Worm (Caenorhabditis elegans) whole organism, L2 larva: ENCODE measurements around the gene best-9.
A peak's percentile ranks its signal among the peaks of the same experiment; 100 is the strongest.

Experiments
- C34F6.9 ChIP-seq: fragments of 150-350 bp; optimal IDR thresholded peaks from 2 replicates; lab custom pipeline; 2014; ENCODE audit warnings: missing biosample characterization, missing genetic modification characterization
- F13H6.1 ChIP-seq: sonication (generic microtip); optimal IDR thresholded peaks from 2 replicates; lab custom pipeline; 2016; ENCODE audit warnings: missing genetic modification characterization, missing compliant biosample characterization
- R02D3.7 ChIP-seq: fragments of 150-350 bp; optimal IDR thresholded peaks from 2 replicates; lab custom pipeline; 2014; ENCODE audit warnings: missing biosample characterization, missing genetic modification characterization
- Y55F3AM.14 ChIP-seq: fragments of 200-800 bp; sonication (Bioruptor generic); optimal IDR thresholded peaks from 2 replicates; lab custom pipeline; 2018; ENCODE audit warnings: mild to moderate bottlenecking, missing genetic modification characterization, missing compliant biosample characterization
- ZK546.5 ChIP-seq: sonication (generic microtip); optimal IDR thresholded peaks from 2 replicates; lab custom pipeline; 2017; ENCODE audit warnings: missing biosample characterization, missing genetic modification characterization
- alr-1 ChIP-seq: fragments of 150-350 bp; optimal IDR thresholded peaks from 2 replicates; lab custom pipeline; 2014; ENCODE audit warnings: missing biosample characterization, missing genetic modification characterization
- aly-2 ChIP-seq: fragments of 150-350 bp; optimal IDR thresholded peaks from 2 replicates; lab custom pipeline; 2014; ENCODE audit warnings: missing biosample characterization, missing genetic modification characterization
- ama-1 ChIP-seq: fragments of 150-350 bp; optimal IDR thresholded peaks from 2 replicates; lab custom pipeline; 2018; ENCODE audit warnings: inconsistent platforms
- blmp-1 ChIP-seq: sonication (generic microtip); optimal IDR thresholded peaks from 2 replicates; lab custom pipeline; 2017; ENCODE audit warnings: missing genetic modification characterization, mild to moderate bottlenecking, missing compliant biosample characterization, antibody characterized with exemption, moderate library complexity; ENCODE audit not compliant: insufficient read depth
- ceh-16 ChIP-seq: fragments of 150-350 bp; optimal IDR thresholded peaks from 2 replicates; lab custom pipeline; 2014; ENCODE audit warnings: missing biosample characterization, missing genetic modification characterization
- ceh-82 ChIP-seq: fragments of 150-350 bp; optimal IDR thresholded peaks from 2 replicates; lab custom pipeline; 2014; ENCODE audit warnings: missing biosample characterization, missing genetic modification characterization
- crh-2 ChIP-seq: sonication (generic microtip); optimal IDR thresholded peaks from 2 replicates; lab custom pipeline; 2017; ENCODE audit warnings: missing biosample characterization, missing genetic modification characterization
- dmd-4 ChIP-seq: sonication (generic microtip); optimal IDR thresholded peaks from 2 replicates; lab custom pipeline; 2017; ENCODE audit warnings: missing biosample characterization, missing genetic modification characterization
- egl-27 ChIP-seq: sonication (generic microtip); optimal IDR thresholded peaks from 3 replicates; lab custom pipeline; 2017; ENCODE audit warnings: missing biosample characterization, missing genetic modification reagents, missing genetic modification characterization
- elt-1 ChIP-seq: fragments of 150-350 bp; optimal IDR thresholded peaks from 2 replicates; lab custom pipeline; 2014; ENCODE audit warnings: missing biosample characterization, missing genetic modification characterization
- fos-1 ChIP-seq: fragments of 150-350 bp; optimal IDR thresholded peaks from 2 replicates; lab custom pipeline; 2014; ENCODE audit warnings: missing biosample characterization, missing genetic modification characterization
- gmeb-1 ChIP-seq: fragments of 150-350 bp; optimal IDR thresholded peaks from 2 replicates; lab custom pipeline; 2014; ENCODE audit warnings: missing biosample characterization, missing genetic modification characterization
- lin-11 ChIP-seq: fragments of 150-350 bp; sonication (generic microtip); optimal IDR thresholded peaks from 2 replicates; lab custom pipeline; 2014; ENCODE audit warnings: missing biosample characterization, missing genetic modification characterization, inconsistent platforms, mixed read lengths
- lin-13 ChIP-seq: fragments of 150-350 bp; optimal IDR thresholded peaks from 2 replicates; lab custom pipeline; 2014; ENCODE audit warnings: missing biosample characterization, missing genetic modification reagents, missing genetic modification characterization
- lin-39 ChIP-seq: fragments of 150-350 bp; optimal IDR thresholded peaks from 2 replicates; lab custom pipeline; 2014; ENCODE audit warnings: missing biosample characterization, missing genetic modification reagents, missing genetic modification characterization
- lsy-2 ChIP-seq, 2 experiments: fragments of 150-350 bp in 1 of 2; sonication (generic microtip) in 1 of 2; optimal IDR thresholded peaks; 2 replicates each; lab custom pipeline; 2014 to 2017; ENCODE audit warnings: missing biosample characterization in 2 of 2, missing genetic modification characterization in 2 of 2
- mab-5 ChIP-seq: fragments of 150-350 bp; optimal IDR thresholded peaks from 2 replicates; lab custom pipeline; 2014; ENCODE audit warnings: missing biosample characterization, missing genetic modification characterization
- nhr-11 ChIP-seq: fragments of 150-350 bp; optimal IDR thresholded peaks from 2 replicates; lab custom pipeline; 2014; ENCODE audit warnings: missing biosample characterization, missing genetic modification characterization
- nhr-12 ChIP-seq: fragments of 150-350 bp; optimal IDR thresholded peaks from 2 replicates; lab custom pipeline; 2014; ENCODE audit warnings: missing biosample characterization, missing genetic modification characterization
- nhr-129 ChIP-seq: fragments of 150-350 bp; optimal IDR thresholded peaks from 2 replicates; lab custom pipeline; 2014; ENCODE audit warnings: missing biosample characterization, missing genetic modification characterization
- nhr-21 ChIP-seq: fragments of 150-350 bp; optimal IDR thresholded peaks from 2 replicates; lab custom pipeline; 2014; ENCODE audit warnings: missing biosample characterization, missing genetic modification characterization
- nhr-23 ChIP-seq: fragments of 150-350 bp; optimal IDR thresholded peaks from 2 replicates; lab custom pipeline; 2014; ENCODE audit warnings: missing biosample characterization, missing genetic modification reagents, missing genetic modification characterization
- nhr-237 ChIP-seq: fragments of 150-350 bp; optimal IDR thresholded peaks from 2 replicates; lab custom pipeline; 2014; ENCODE audit warnings: missing biosample characterization, missing genetic modification characterization
- nhr-6 ChIP-seq: fragments of 150-350 bp; optimal IDR thresholded peaks from 2 replicates; lab custom pipeline; 2014; ENCODE audit warnings: missing biosample characterization, missing genetic modification characterization
- sem-4 ChIP-seq: fragments of 150-350 bp; optimal IDR thresholded peaks from 2 replicates; lab custom pipeline; 2014; ENCODE audit warnings: missing biosample characterization, missing genetic modification reagents, missing genetic modification characterization
- sma-3 ChIP-seq: sonication (generic microtip); optimal IDR thresholded peaks from 2 replicates; lab custom pipeline; 2016; ENCODE audit warnings: missing genetic modification reagents, missing genetic modification characterization, missing compliant biosample characterization
- sma-9 ChIP-seq, 2 experiments: fragments of 150-350 bp in 1 of 2; sonication (generic microtip) in 1 of 2; optimal IDR thresholded peaks; 2 replicates each; lab custom pipeline; 2014 to 2016; ENCODE audit warnings: missing genetic modification characterization in 2 of 2, mild to moderate bottlenecking in 1 of 2, missing biosample characterization in 1 of 2, missing compliant biosample characterization in 1 of 2, missing genetic modification reagents in 1 of 2, moderate library complexity in 1 of 2
- snpc-4 ChIP-seq: fragments of 150-350 bp; optimal IDR thresholded peaks from 2 replicates; lab custom pipeline; 2014; ENCODE audit warnings: missing biosample characterization, missing genetic modification characterization
- unc-39 ChIP-seq: fragments of 150-350 bp; optimal IDR thresholded peaks from 2 replicates; lab custom pipeline; 2014; ENCODE audit warnings: missing biosample characterization, missing genetic modification characterization
- unc-55 ChIP-seq: fragments of 150-350 bp; sonication (generic microtip); optimal IDR thresholded peaks from 3 replicates; lab custom pipeline; 2014; ENCODE audit warnings: missing biosample characterization, missing genetic modification reagents, missing genetic modification characterization
- zag-1 ChIP-seq: fragments of 150-350 bp; optimal IDR thresholded peaks from 2 replicates; lab custom pipeline; 2014; ENCODE audit warnings: missing biosample characterization, missing genetic modification characterization
- ztf-1 ChIP-seq: fragments of 200-800 bp; sonication (Bioruptor generic); conservative IDR thresholded peaks from 2 replicates; pipeline ENCODE4 v1.3.6; 2022; ENCODE audit warnings: missing genetic modification characterization, missing compliant biosample characterization
- ztf-11 ChIP-seq: sonication (generic microtip); optimal IDR thresholded peaks from 2 replicates; lab custom pipeline; 2017; ENCODE audit warnings: missing biosample characterization, missing genetic modification characterization
- ztf-4 ChIP-seq: fragments of 150-350 bp; optimal IDR thresholded peaks from 2 replicates; lab custom pipeline; 2014; ENCODE audit warnings: missing biosample characterization, missing genetic modification characterization

Gene best-9

ce11 chrIV:6576728-6577101 is 16.2 kb downstream of the best-9 start (continued):
- TF ChIP-seq ztf-1 (GFP tag; lab: Robert Waterston, UW) = no peak
- TF ChIP-seq lsy-2 (tag; optimal IDR thresholded peaks at IDR 0.05; lab: Kevin White, UChicago) = peak in 1 of 2 experiments; percentile 52
- TF ChIP-seq crh-2 (tag; lab: Kevin White, UChicago) = peak; percentile 56
- TF ChIP-seq zag-1 = no peak
- TF ChIP-seq nhr-11 (tag; lab: Kevin White, UChicago) = no peak
- TF ChIP-seq aly-2 = no peak
- TF ChIP-seq C34F6.9 (tag; lab: Kevin White, UChicago) = peak; percentile 40
- TF ChIP-seq ZK546.5 (tag; lab: Kevin White, UChicago) = no peak
- TF ChIP-seq sma-3 = peak; percentile 59
- no peak for TF ChIP-seq nhr-23 (tag; lab: Kevin White, UChicago)
- no peak for TF ChIP-seq nhr-6 (tag; lab: Kevin White, UChicago)
- peak; percentile 59 for TF ChIP-seq sma-9 (GFP tag; optimal IDR thresholded peaks at IDR 0.05; lab: Kevin White, UChicago)
- TF ChIP-seq sma-9 (tag; optimal IDR thresholded peaks at IDR 0.05; lab: Kevin White, UChicago) = no peak
- no peak for TF ChIP-seq R02D3.7 (tag; lab: Kevin White, UChicago)

- no peak for TF ChIP-seq R02D3.7 (tag; lab: Kevin White, UChicago)
- TF ChIP-seq sma-9 (GFP tag; optimal IDR thresholded peaks at IDR 0.05; lab: Kevin White, UChicago) = no peak
- TF ChIP-seq sma-9 (tag; optimal IDR thresholded peaks at IDR 0.05; lab: Kevin White, UChicago) = no peak
Measured at ce11 chrIV:6577914-6578313, 17.4 kb downstream of the best-9 start, which contains the start of gene C43G2.3. Gene C43G2.3, plus strand, starts transcription at chrIV:6578214.

- TF ChIP-seq elt-1 (tag; lab: Kevin White, UChicago) (no peak), R02D3.7 (tag; lab: Kevin White, UChicago) (no peak), C34F6.9 (tag; lab: Kevin White, UChicago) (no peak), ama-1 (lab: Kevin White, UChicago) (no peak), ceh-16 (tag; lab: Kevin White, UChicago) (no peak)
Measured at ce11 chrIV:6581658-6582057, 21.1 kb downstream of the best-9 start.

ce11 chrIV:6582604-6583003 is 22.1 kb downstream of the best-9 start, which contains the start of gene odr-8:
Gene odr-8, minus strand, starts transcription at chrIV:6582704.
- TF ChIP-seq nhr-21 (tag; lab: Kevin White, UChicago) (no peak), nhr-11 (tag; lab: Kevin White, UChicago) (no peak), alr-1 (tag; lab: Kevin White, UChicago) (no peak), ceh-82 (tag; lab: Kevin White, UChicago) (no peak), nhr-12 (tag; lab: Kevin White, UChicago) (no peak), ztf-11 (no peak), lsy-2 (tag; optimal IDR thresholded peaks at IDR 0.05; lab: Kevin White, UChicago) (no peak), mab-5 (tag; lab: Kevin White, UChicago) (no peak), nhr-237 (tag; lab: Kevin White, UChicago) (no peak), nhr-6 (tag; lab: Kevin White, UChicago) (no peak), dmd-4 (tag; lab: Kevin White, UChicago) (no peak), crh-2 (tag; lab: Kevin White, UChicago) (no peak), nhr-23 (tag; lab: Kevin White, UChicago) (no peak), zag-1 (no peak), ceh-16 (tag; lab: Kevin White, UChicago) (no peak), lin-39 (tag; lab: Kevin White, UChicago) (no peak)

ce11 chrIV:6585397-6585921 is 24.9 kb downstream of the best-9 start, which contains the start of the genes F38A5.2 and dnj-11:
Gene F38A5.2, minus strand, starts transcription at chrIV:6585400.
Gene dnj-11, plus strand, starts transcription at chrIV:6585871.
- TF ChIP-seq zag-1 (peak; percentile 37), egl-27 (tag; lab: Kevin White, UChicago) (peak; percentile 69), ceh-82 (tag; lab: Kevin White, UChicago) (no peak), mab-5 (tag; lab: Kevin White, UChicago) (peak; percentile 38), blmp-1 (tag; lab: Kevin White, UChicago) (peak; percentile 16), lin-11 (tag; lab: Kevin White, UChicago) (peak; percentile 83), unc-39 (no peak), ztf-4 (tag; lab: Kevin White, UChicago) (peak; percentile 47), nhr-129 (tag; lab: Kevin White, UChicago) (peak; percentile 87), dmd-4 (tag; lab: Kevin White, UChicago) (no peak), fos-1 (tag; lab: Kevin White, UChicago) (peak; percentile 72), crh-2 (tag; lab: Kevin White, UChicago) (peak; percentile 87), snpc-4 (peak; percentile 50), lin-39 (tag; lab: Kevin White, UChicago) (no peak), lin-13 (GFP tag; lab: Kevin White, UChicago) (peak; percentile 83), lsy-2 (tag; optimal IDR thresholded peaks at IDR 0.05; lab: Kevin White, UChicago) (peak; percentile 64 to 90), F13H6.1 (peak; percentile 74), C34F6.9 (tag; lab: Kevin White, UChicago) (peak; percentile 93), nhr-11 (tag; lab: Kevin White, UChicago) (no peak), ceh-16 (tag; lab: Kevin White, UChicago) (peak; percentile 66), Y55F3AM.14 (GFP tag; lab: Kevin White, UChicago) (no peak), ama-1 (lab: Kevin White, UChicago) (peak; percentile 42), R02D3.7 (tag; lab: Kevin White, UChicago) (peak; percentile 7), gmeb-1 (tag; lab: Kevin White, UChicago) (peak; percentile 77), sem-4 (peak; percentile 50), nhr-6 (tag; lab: Kevin White, UChicago) (no peak), unc-55 (peak; percentile 97), nhr-21 (tag; lab: Kevin White, UChicago) (peak; percentile 76), sma-3 (peak; percentile 81), sma-9 (GFP tag; optimal IDR thresholded peaks at IDR 0.05; lab: Kevin White, UChicago) (peak; percentile 88), sma-9 (tag; optimal IDR thresholded peaks at IDR 0.05; lab: Kevin White, UChicago) (no peak)
